Worm (Caenorhabditis elegans): Measurements from ENCODE around the gene C55B6.7.

ce11 chrX:7187602-7188001 lies 4.2 kb downstream of the C55B6.7 start, which contains the start of gene C55B6.4:
- TF ChIP-seq W03F9.2 (tag; optimal IDR thresholded peaks at IDR 0.05) = no peak
- no peak for TF ChIP-seq him-1 (tag; optimal IDR thresholded peaks at IDR 0.05)

Measured in whole organism, L4/young adult.